Fruit fly (Drosophila melanogaster) whole organism, pupa: ENCODE data around the gene PIG-P.
A peak's percentile ranks its signal among the peaks of the same experiment; 100 is the strongest.

Experiments used
- CG10348 ChIP-seq: fragments of 200-800 bp; sonication (Bioruptor generic); IDR thresholded peaks from 2 replicates; pipeline ENCODE4 v1.3.6; 2022; ENCODE audit warnings: missing biosample characterization, missing genetic modification characterization
- CG12605 ChIP-seq: fragments of 200-800 bp; sonication (Bioruptor generic); IDR thresholded peaks from 2 replicates; pipeline ENCODE4 v1.3.6; 2022; ENCODE audit warnings: missing biosample characterization, missing genetic modification characterization
- CG13204 ChIP-seq: fragments of 200-800 bp; sonication (Bioruptor generic); optimal IDR thresholded peaks from 2 replicates; lab custom pipeline; 2018; ENCODE audit warnings: missing biosample characterization, mild to moderate bottlenecking, missing genetic modification characterization, moderate library complexity
- CG14655 ChIP-seq: fragments of 200-800 bp; sonication (Bioruptor generic); optimal IDR thresholded peaks from 3 replicates; lab custom pipeline; 2017; ENCODE audit warnings: mild to moderate bottlenecking, missing biosample characterization, missing genetic modification reagents, missing genetic modification characterization
- CG15710 ChIP-seq: fragments of 200-800 bp; sonication (Bioruptor generic); optimal IDR thresholded peaks from 2 replicates; lab custom pipeline; 2018; ENCODE audit warnings: missing biosample characterization, mild to moderate bottlenecking, missing genetic modification characterization, moderate library complexity
- CG17806 ChIP-seq: fragments of 200-800 bp; sonication (Bioruptor generic); optimal IDR thresholded peaks from 2 replicates; lab custom pipeline; 2018; ENCODE audit warnings: missing biosample characterization, mild to moderate bottlenecking, missing genetic modification characterization, moderate library complexity
- CG32121 ChIP-seq: fragments of 200-800 bp; sonication (Bioruptor generic); IDR thresholded peaks from 2 replicates; pipeline ENCODE4 v1.3.6; 2022; ENCODE audit warnings: missing biosample characterization, missing genetic modification characterization
- CG34367 ChIP-seq: fragments of 200-800 bp; sonication (Bioruptor generic); optimal IDR thresholded peaks from 2 replicates; lab custom pipeline; 2018; ENCODE audit warnings: missing biosample characterization, mild to moderate bottlenecking, missing genetic modification characterization
- CG4496 ChIP-seq: fragments of 200-800 bp; sonication (Bioruptor generic); IDR thresholded peaks from 3 replicates; pipeline ENCODE4 v1.3.6; 2022; ENCODE audit warnings: missing biosample characterization, missing genetic modification characterization
- CG8159 ChIP-seq: fragments of 200-800 bp; sonication (Bioruptor generic); optimal IDR thresholded peaks from 3 replicates; lab custom pipeline; 2018; ENCODE audit warnings: missing biosample characterization, mild to moderate bottlenecking, missing genetic modification characterization, moderate library complexity
- CG8301 ChIP-seq: fragments of 200-800 bp; sonication (Bioruptor generic); optimal IDR thresholded peaks from 2 replicates; lab custom pipeline; 2018; ENCODE audit warnings: missing biosample characterization, mild to moderate bottlenecking, missing genetic modification characterization
- CG9948 ChIP-seq: fragments of 200-800 bp; sonication (Bioruptor generic); optimal IDR thresholded peaks from 2 replicates; lab custom pipeline; 2018; ENCODE audit warnings: missing biosample characterization, mild to moderate bottlenecking, missing genetic modification characterization, moderate library complexity
- D1 ChIP-seq: fragments of 200-800 bp; sonication (Bioruptor generic); optimal IDR thresholded peaks from 2 replicates; lab custom pipeline; 2018; ENCODE audit warnings: missing biosample characterization, mild to moderate bottlenecking, missing genetic modification characterization, moderate library complexity
- EcR ChIP-seq: fragments of 200-800 bp; sonication (Bioruptor generic); optimal IDR thresholded peaks from 3 replicates; lab custom pipeline; 2019; ENCODE audit warnings: missing biosample characterization, missing genetic modification characterization, mild to moderate bottlenecking, moderate library complexity, missing genetic modification reagents
- Ets98B ChIP-seq: fragments of 200-800 bp; sonication (Bioruptor generic); IDR thresholded peaks from 2 replicates; pipeline ENCODE4 v1.3.6; 2022; ENCODE audit warnings: missing biosample characterization, missing genetic modification characterization
- Pif1A ChIP-seq: fragments of 200-800 bp; sonication (Bioruptor generic); optimal IDR thresholded peaks from 3 replicates; lab custom pipeline; 2016; ENCODE audit warnings: missing biosample characterization, missing genetic modification characterization
- Pif1B ChIP-seq: fragments of 200-800 bp; sonication (Bioruptor generic); optimal IDR thresholded peaks from 3 replicates; lab custom pipeline; 2016; ENCODE audit warnings: missing biosample characterization, missing genetic modification characterization
- Snoo ChIP-seq: fragments of 200-800 bp; sonication (Bioruptor generic); optimal IDR thresholded peaks from 3 replicates; lab custom pipeline; 2017; ENCODE audit warnings: missing biosample characterization, mild to moderate bottlenecking, missing genetic modification characterization, inconsistent platforms
- fd96Ca ChIP-seq: fragments of 200-800 bp; sonication (Bioruptor generic); IDR thresholded peaks from 3 replicates; pipeline ENCODE4 v1.3.6; 2022; ENCODE audit warnings: missing biosample characterization, missing genetic modification characterization
- gl ChIP-seq: fragments of 200-800 bp; sonication (Bioruptor generic); optimal IDR thresholded peaks from 2 replicates; lab custom pipeline; 2018; ENCODE audit warnings: missing biosample characterization, mild to moderate bottlenecking, missing genetic modification characterization
- rn ChIP-seq: fragments of 200-800 bp; sonication (Bioruptor generic); IDR thresholded peaks from 2 replicates; pipeline ENCODE4 v1.3.6; 2022; ENCODE audit warnings: missing biosample characterization, missing genetic modification characterization

PIG-P gene

DNA sequence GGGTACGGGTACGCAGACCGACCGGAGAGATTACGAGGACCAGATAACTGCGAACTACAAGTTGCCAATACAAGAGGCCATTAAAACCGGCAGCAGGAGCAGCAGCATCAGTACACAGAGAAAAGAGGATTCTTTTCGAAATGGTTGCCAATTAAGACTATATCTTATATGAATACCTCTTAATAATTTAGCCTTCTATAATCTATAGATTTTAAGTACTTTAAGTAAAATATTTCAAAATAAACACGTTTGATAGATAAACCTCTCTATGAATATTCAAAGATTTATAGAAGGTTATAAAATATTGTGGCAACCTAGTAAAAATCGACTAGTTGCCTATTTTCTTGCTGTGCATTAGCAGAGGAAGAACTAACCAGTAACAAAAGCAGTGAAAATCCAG lies 37.5 kb upstream of the PIG-P start:
- TF ChIP-seq CG9948 (tag; lab: Kevin White, UChicago) (no peak), CG8159 (tag; lab: Kevin White, UChicago) (peak; percentile 1), CG14655 (peak; percentile 4)

DNA sequence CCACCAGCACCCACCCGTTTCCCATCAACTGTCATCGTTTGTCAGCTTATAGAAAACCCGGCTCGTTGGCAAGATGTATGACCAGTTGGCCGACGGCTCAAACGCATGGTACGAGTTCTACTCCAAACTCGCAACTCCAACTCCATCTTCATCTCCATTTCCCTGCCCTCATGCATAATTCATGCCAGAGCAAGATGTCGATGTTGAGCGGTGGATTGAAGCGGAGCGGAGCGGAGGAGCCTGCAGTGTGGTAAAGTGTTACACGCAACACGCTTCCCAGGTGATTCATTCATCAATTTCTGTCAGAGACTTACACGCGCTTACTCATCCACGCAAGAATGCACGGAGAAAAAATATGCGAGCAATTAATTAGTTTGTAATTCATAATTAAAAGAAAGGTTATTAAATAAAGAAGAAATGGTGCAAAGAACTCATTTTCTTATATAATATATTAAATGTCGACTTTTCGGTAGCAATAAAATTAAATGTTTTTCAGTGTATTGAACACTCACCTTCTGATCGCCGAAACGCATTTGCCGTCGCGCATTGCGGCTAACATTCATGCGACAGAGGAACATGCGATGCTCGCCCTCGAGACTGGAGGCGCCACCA lies 23.5 kb upstream of the PIG-P start:
- TF ChIP-seq Ets98B (GFP tag; lab: Robert Waterston, UW) (peak; percentile 70), CG17806 (peak; percentile 78), gl (peak; percentile 50), CG8159 (tag; lab: Kevin White, UChicago) (peak; percentile 83), CG13204 (GFP tag; lab: Kevin White, UChicago) (peak; percentile 34), CG8301 (tag; lab: Kevin White, UChicago) (peak; percentile 74), D1 (tag; lab: Kevin White, UChicago) (no peak), Snoo (peak; percentile 77), CG14655 (peak; percentile 78), CG32121 (GFP tag; lab: Robert Waterston, UW) (peak; percentile 50; the same call in 1 of the 2 replicates), rn (GFP tag; lab: Robert Waterston, UW) (peak; percentile 44; the same call in 1 of the 2 replicates), fd96Ca (0 out of 3 replicates have a peak, but pooled peaks have one; percentile 46), CG15710 (tag; lab: Kevin White, UChicago) (peak; percentile 79), CG12605 (peak; percentile 65; the same call in 1 of the 2 replicates), CG9948 (tag; lab: Kevin White, UChicago) (peak; percentile 78), Pif1A (GFP tag; lab: Kevin White, UChicago) (peak; percentile 74), CG4496 (GFP tag; lab: Robert Waterston, UW) (peak; percentile 64; the same call in 2 of the 3 replicates), CG34367 (tag; lab: Kevin White, UChicago) (peak; percentile 68), Pif1B (peak; percentile 66), CG10348 (GFP tag; lab: Robert Waterston, UW) (no peak), EcR (GFP tag; lab: Kevin White, UChicago) (no peak)

DNA sequence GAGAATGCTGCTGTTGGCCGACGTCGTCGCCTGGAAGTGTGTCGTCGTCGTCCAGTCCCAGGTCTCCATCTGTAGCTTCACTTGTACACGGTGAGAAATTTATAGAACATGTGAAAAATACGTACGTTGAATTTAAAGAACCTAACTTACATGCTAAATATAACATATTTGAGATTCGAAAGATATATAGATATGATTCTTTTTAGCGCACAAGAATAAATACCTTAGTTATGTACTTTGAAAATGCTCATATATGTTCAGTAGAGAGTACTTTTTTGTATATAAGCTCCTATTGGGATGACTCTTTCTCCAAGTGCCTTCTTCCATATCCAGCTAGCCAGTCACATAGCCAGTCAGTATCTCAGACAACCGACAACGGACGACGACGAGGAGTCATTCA lies 17.2 kb upstream of the PIG-P start:
- TF ChIP-seq CG9948 (tag; lab: Kevin White, UChicago): peak; percentile 50
- no peak for TF ChIP-seq CG34367 (tag; lab: Kevin White, UChicago)
- no peak for TF ChIP-seq Pif1A (GFP tag; lab: Kevin White, UChicago)
- no peak for TF ChIP-seq gl
- no peak for TF ChIP-seq rn (GFP tag; lab: Robert Waterston, UW)
- TF ChIP-seq CG32121 (GFP tag; lab: Robert Waterston, UW): no peak
- TF ChIP-seq CG4496 (GFP tag; lab: Robert Waterston, UW): no peak
- TF ChIP-seq Ets98B (GFP tag; lab: Robert Waterston, UW): no peak
- TF ChIP-seq Snoo: no peak
- TF ChIP-seq CG14655: peak; percentile 35
- TF ChIP-seq fd96Ca: no peak
- no peak for TF ChIP-seq CG12605
- no peak for TF ChIP-seq CG10348 (GFP tag; lab: Robert Waterston, UW)
- peak; percentile 19 for TF ChIP-seq CG15710 (tag; lab: Kevin White, UChicago)
- peak; percentile 50 for TF ChIP-seq CG8301 (tag; lab: Kevin White, UChicago)
- peak; percentile 40 for TF ChIP-seq CG17806
- TF ChIP-seq CG13204 (GFP tag; lab: Kevin White, UChicago): no peak
- TF ChIP-seq D1 (tag; lab: Kevin White, UChicago): no peak
- peak; percentile 2 for TF ChIP-seq Pif1B
- TF ChIP-seq CG8159 (tag; lab: Kevin White, UChicago): peak; percentile 67
- TF ChIP-seq EcR (GFP tag; lab: Kevin White, UChicago): no peak
- TF ChIP-seq, all 21 proteins: peak for 7

DNA sequence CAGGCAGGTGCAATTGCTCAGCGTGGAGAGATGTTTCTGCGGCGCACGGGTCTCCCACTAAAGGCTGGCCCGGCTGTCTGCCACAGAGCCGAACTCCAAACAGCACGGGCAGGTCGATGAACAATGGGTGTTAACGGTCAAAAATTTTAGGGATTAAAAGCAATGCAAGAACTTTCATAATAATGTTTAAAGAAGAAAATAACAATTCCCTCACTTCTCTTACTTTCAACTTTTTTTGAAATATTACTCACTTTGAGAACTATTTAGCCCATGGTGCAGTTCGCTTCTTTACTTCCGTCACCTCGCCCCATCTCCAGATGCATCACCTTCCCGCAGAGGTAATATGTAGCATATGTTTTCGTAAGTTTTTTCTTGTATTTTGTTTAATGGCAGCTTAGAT lies 14.5 kb upstream of the PIG-P start:
- TF ChIP-seq CG4496 (GFP tag; lab: Robert Waterston, UW) (peak; percentile 92), CG15710 (tag; lab: Kevin White, UChicago) (peak; percentile 76), CG12605 (peak; percentile 80), gl (peak; percentile 64), CG13204 (GFP tag; lab: Kevin White, UChicago) (peak; percentile 53), CG9948 (tag; lab: Kevin White, UChicago) (peak; percentile 79), CG14655 (peak; percentile 87), CG10348 (GFP tag; lab: Robert Waterston, UW) (no peak), CG17806 (peak; percentile 82), CG32121 (GFP tag; lab: Robert Waterston, UW) (peak; percentile 64), Pif1B (peak; percentile 80), fd96Ca (peak; percentile 83), Pif1A (GFP tag; lab: Kevin White, UChicago) (peak; percentile 83), Snoo (peak; percentile 61), EcR (GFP tag; lab: Kevin White, UChicago) (no peak), CG34367 (tag; lab: Kevin White, UChicago) (peak; percentile 65), rn (GFP tag; lab: Robert Waterston, UW) (peak; percentile 59; the same call in 1 of the 2 replicates), CG8159 (tag; lab: Kevin White, UChicago) (peak; percentile 74), CG8301 (tag; lab: Kevin White, UChicago) (peak; percentile 86), D1 (tag; lab: Kevin White, UChicago) (no peak), Ets98B (GFP tag; lab: Robert Waterston, UW) (peak; percentile 85)

DNA sequence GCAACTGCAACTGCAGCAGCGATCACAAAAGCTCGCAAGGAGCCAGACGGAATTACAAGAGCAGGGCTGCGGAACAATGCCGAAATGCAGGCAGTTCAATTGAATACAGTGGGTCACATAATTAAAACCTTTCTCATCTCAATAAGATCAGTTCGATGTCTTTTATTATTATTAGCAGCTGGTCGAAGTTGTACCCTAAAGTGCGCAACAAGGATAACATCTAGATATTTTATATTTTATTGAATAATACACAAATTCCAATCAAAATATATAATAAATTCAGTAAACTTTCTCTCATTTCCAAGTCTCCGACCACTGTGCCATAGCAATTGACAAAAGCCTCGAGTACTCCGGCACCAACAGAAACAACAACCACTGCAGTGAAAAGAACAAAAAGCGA lies 10.1 kb upstream of the PIG-P start:
- TF ChIP-seq CG14655 (peak; percentile 58), CG9948 (tag; lab: Kevin White, UChicago) (peak; percentile 40), D1 (tag; lab: Kevin White, UChicago) (no peak), Pif1B (peak; percentile 15), gl (no peak), CG17806 (peak; percentile 43), CG34367 (tag; lab: Kevin White, UChicago) (peak; percentile 25), CG12605 (no peak), CG8301 (tag; lab: Kevin White, UChicago) (peak; percentile 27), CG8159 (tag; lab: Kevin White, UChicago) (peak; percentile 60), Snoo (peak; percentile 12), CG15710 (tag; lab: Kevin White, UChicago) (peak; percentile 39)
